Worm (Caenorhabditis elegans): ENCODE results near the gene fbxa-18.

DNA sequence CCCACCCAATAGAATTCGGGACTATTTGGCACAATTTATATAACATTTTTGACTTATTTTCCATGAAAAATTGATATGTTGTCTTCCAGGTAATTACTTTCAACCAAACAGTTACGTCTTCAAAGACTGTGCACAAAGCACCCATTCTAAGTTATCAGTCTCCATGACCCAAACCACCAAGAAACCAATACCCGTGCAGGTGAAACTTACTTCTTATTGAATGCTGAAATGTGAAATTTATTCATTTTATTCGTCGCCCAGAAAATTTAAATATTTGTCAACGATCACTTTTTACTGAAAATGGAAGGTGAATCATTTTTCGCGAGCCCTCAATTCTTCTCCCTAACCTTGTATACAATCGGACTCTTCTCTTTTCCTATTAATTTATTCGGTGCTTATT lies 48.0 kb downstream of the fbxa-18 start, which contains the start of gene srh-281:
- TF ChIP-seq F16B12.6 (tag; optimal IDR thresholded peaks at IDR 0.05) (no peak), fkh-10 (GFP tag; optimal IDR thresholded peaks at IDR 0.05) (no peak), mep-1 (tag; optimal IDR thresholded peaks at IDR 0.05) (no peak), lir-3 (tag; optimal IDR thresholded peaks at IDR 0.05; ENCODE audit: poor library complexity) (no peak), hlh-4 (tag; optimal IDR thresholded peaks at IDR 0.05) (no peak), ama-1 (optimal IDR thresholded peaks at IDR 0.05) (no peak)
